Fruit fly (Drosophila melanogaster) whole organism, embryonic: ENCODE measurements around the gene ind.

Experiments used
- Bgb ChIP-seq: fragments of 200-800 bp; sonication (Bioruptor generic); IDR thresholded peaks from 2 replicates; pipeline ENCODE4 v1.3.6; 2022; ENCODE audit warnings: missing biosample characterization, missing genetic modification characterization; ENCODE audit not compliant: partially characterized antibody
- CG10431 ChIP-seq: fragments of 200-800 bp; sonication (Bioruptor generic); optimal IDR thresholded peaks from 3 replicates; lab custom pipeline; 2018; ENCODE audit warnings: missing biosample characterization, mild to moderate bottlenecking, missing genetic modification characterization
- CG11093 ChIP-seq: fragments of 200-800 bp; sonication (Bioruptor generic); IDR thresholded peaks from 3 replicates; pipeline ENCODE4 v1.3.6; 2022; ENCODE audit warnings: missing biosample characterization, missing genetic modification characterization
- CG12391 ChIP-seq: fragments of 200-800 bp; sonication (Bioruptor generic); optimal IDR thresholded peaks from 3 replicates; lab custom pipeline; 2018; ENCODE audit warnings: missing biosample characterization, mild to moderate bottlenecking, missing genetic modification characterization, moderate library complexity
- CG2712 ChIP-seq: fragments of 200-800 bp; optimal IDR thresholded peaks from 3 replicates; lab custom pipeline; 2019; ENCODE audit warnings: missing biosample characterization, mild to moderate bottlenecking, missing genetic modification characterization, moderate library complexity
- CG30020 ChIP-seq: fragments of 200-800 bp; optimal IDR thresholded peaks from 2 replicates; lab custom pipeline; 2019; ENCODE audit warnings: missing biosample characterization, mild to moderate bottlenecking, missing genetic modification characterization, moderate library complexity
- CG30431 ChIP-seq: fragments of 200-800 bp; sonication (Bioruptor generic); optimal IDR thresholded peaks from 2 replicates; lab custom pipeline; 2017; ENCODE audit warnings: missing biosample characterization, missing genetic modification characterization
- CG34224 ChIP-seq: fragments of 200-800 bp; sonication (Bioruptor generic); IDR thresholded peaks from 3 replicates; pipeline ENCODE4 v1.3.6; 2022; ENCODE audit warnings: missing biosample characterization, missing genetic modification characterization; ENCODE audit not compliant: partially characterized antibody
- CG7357 ChIP-seq: fragments of 200-800 bp; sonication (Bioruptor generic); IDR thresholded peaks from 3 replicates; pipeline ENCODE4 v1.3.6; 2022; ENCODE audit warnings: missing biosample characterization, missing genetic modification characterization
- CG7928 ChIP-seq: fragments of 200-800 bp; sonication (Bioruptor generic); optimal IDR thresholded peaks from 2 replicates; lab custom pipeline; 2017; ENCODE audit warnings: missing biosample characterization, mild to moderate bottlenecking, missing genetic modification characterization
- CG8281 ChIP-seq: fragments of 200-800 bp; sonication (Bioruptor generic); optimal IDR thresholded peaks from 2 replicates; lab custom pipeline; 2018; ENCODE audit warnings: missing biosample characterization, mild to moderate bottlenecking, missing genetic modification characterization, moderate library complexity
- Dbx ChIP-seq: fragments of 200-800 bp; sonication (Bioruptor generic); IDR thresholded peaks from 3 replicates; pipeline ENCODE4 v1.3.6; 2022; ENCODE audit warnings: missing biosample characterization, missing genetic modification characterization
- Deaf1 ChIP-seq: fragments of 200-800 bp; optimal IDR thresholded peaks from 3 replicates; lab custom pipeline; 2019; ENCODE audit warnings: missing biosample characterization, mild to moderate bottlenecking, missing genetic modification characterization, moderate library complexity
- Gug ChIP-seq: fragments of 200-800 bp; sonication (Bioruptor generic); IDR thresholded peaks from 4 replicates; pipeline ENCODE4 v1.3.6; 2022; ENCODE audit warnings: missing biosample characterization, missing genetic modification characterization
- H15 ChIP-seq: fragments of 200-800 bp; sonication (Bioruptor generic); IDR thresholded peaks from 3 replicates; pipeline ENCODE4 v1.3.6; 2022; ENCODE audit warnings: missing biosample characterization, missing genetic modification characterization
- HLH3B ChIP-seq: fragments of 200-800 bp; sonication (Bioruptor generic); IDR thresholded peaks from 2 replicates; pipeline ENCODE4 v1.3.6; 2022; ENCODE audit warnings: missing biosample characterization, missing genetic modification characterization
- HmgZ ChIP-seq: fragments of 200-800 bp; sonication (Bioruptor generic); optimal IDR thresholded peaks from 2 replicates; lab custom pipeline; 2018; ENCODE audit warnings: missing biosample characterization, mild to moderate bottlenecking, missing genetic modification characterization
- Hsf ChIP-seq: fragments of 200-800 bp; sonication (Bioruptor generic); optimal IDR thresholded peaks from 3 replicates; lab custom pipeline; 2016; ENCODE audit warnings: missing biosample characterization, missing genetic modification characterization
- Rx ChIP-seq: fragments of 200-800 bp; sonication (Bioruptor generic); IDR thresholded peaks from 2 replicates; pipeline ENCODE4 v1.3.6; 2022; ENCODE audit warnings: missing biosample characterization, missing genetic modification characterization
- Six4 ChIP-seq: fragments of 200-800 bp; sonication (Bioruptor generic); optimal IDR thresholded peaks from 2 replicates; lab custom pipeline; 2016; ENCODE audit warnings: missing biosample characterization, missing genetic modification characterization
- Sox102F ChIP-seq: fragments of 200-800 bp; sonication (Bioruptor generic); optimal IDR thresholded peaks from 2 replicates; lab custom pipeline; 2018; ENCODE audit warnings: missing biosample characterization, mild to moderate bottlenecking, missing genetic modification characterization, moderate library complexity
- Sry-β ChIP-seq: fragments of 200-800 bp; sonication (Bioruptor generic); optimal IDR thresholded peaks from 2 replicates; lab custom pipeline; 2018; ENCODE audit warnings: missing biosample characterization, mild to moderate bottlenecking, missing genetic modification characterization, moderate library complexity
- YL-1 ChIP-seq: fragments of 200-800 bp; sonication (Bioruptor generic); optimal IDR thresholded peaks from 3 replicates; lab custom pipeline; 2017; ENCODE audit warnings: missing biosample characterization, mild to moderate bottlenecking, missing genetic modification characterization
- amos ChIP-seq: fragments of 200-800 bp; sonication (Bioruptor generic); IDR thresholded peaks from 2 replicates; pipeline ENCODE4 v1.3.6; 2022; ENCODE audit warnings: missing biosample characterization, missing genetic modification characterization; ENCODE audit not compliant: partially characterized antibody
- ato ChIP-seq: fragments of 200-800 bp; sonication (Bioruptor generic); IDR thresholded peaks from 2 replicates; pipeline ENCODE4 v1.3.6; 2022; ENCODE audit warnings: missing biosample characterization, missing genetic modification characterization; ENCODE audit not compliant: partially characterized antibody
- bowl ChIP-seq: fragments of 200-800 bp; sonication (Bioruptor generic); IDR thresholded peaks from 2 replicates; pipeline ENCODE4 v1.3.6; 2022; ENCODE audit warnings: missing biosample characterization, missing genetic modification characterization
- bsh ChIP-seq, 2 experiments: fragments of 200-800 bp; sonication (Bioruptor generic); optimal IDR thresholded peaks; 2 replicates each; lab custom pipeline; 2017 to 2018; ENCODE audit warnings: mild to moderate bottlenecking in 2 of 2, missing biosample characterization in 2 of 2, missing genetic modification characterization in 2 of 2, moderate library complexity in 1 of 2
- btn ChIP-seq: fragments of 200-800 bp; sonication (Bioruptor generic); optimal IDR thresholded peaks from 2 replicates; lab custom pipeline; 2016; ENCODE audit warnings: missing biosample characterization, missing genetic modification characterization
- chinmo ChIP-seq: fragments of 200-800 bp; sonication (Bioruptor generic); IDR thresholded peaks from 4 replicates; pipeline ENCODE4 v1.3.6; 2022; ENCODE audit warnings: missing biosample characterization, missing genetic modification characterization; ENCODE audit not compliant: partially characterized antibody
- corto ChIP-seq: fragments of 200-800 bp; sonication (Bioruptor generic); optimal IDR thresholded peaks from 2 replicates; lab custom pipeline; 2016; ENCODE audit warnings: missing biosample characterization, mild to moderate bottlenecking, missing genetic modification characterization, moderate library complexity
- crc ChIP-seq: fragments of 200-800 bp; sonication (Bioruptor generic); optimal IDR thresholded peaks from 2 replicates; lab custom pipeline; 2016; ENCODE audit warnings: missing biosample characterization, missing genetic modification characterization
- insv ChIP-seq, 2 experiments: fragments of 200-800 bp; sonication (Bioruptor generic); optimal IDR thresholded peaks; 3 replicates each; lab custom pipeline; 2016 to 2018; ENCODE audit warnings: missing biosample characterization in 2 of 2, missing genetic modification characterization in 2 of 2
- kah ChIP-seq: fragments of 200-800 bp; sonication (Bioruptor generic); optimal IDR thresholded peaks from 2 replicates; lab custom pipeline; 2018; ENCODE audit warnings: missing biosample characterization, mild to moderate bottlenecking, missing genetic modification characterization
- lola ChIP-seq, 3 experiments: fragments of >200 bp in 2 of 3; fragments of 200-800 bp in 1 of 3; sonication (Bioruptor generic) in 1 of 3; optimal IDR thresholded peaks; 2 replicates each; lab custom pipeline; 2017 to 2019; ENCODE audit warnings: missing biosample characterization in 3 of 3, missing genetic modification characterization in 3 of 3, mild to moderate bottlenecking in 1 of 3, moderate library complexity in 1 of 3
- mam ChIP-seq: fragments of 200-800 bp; sonication (Bioruptor generic); optimal IDR thresholded peaks from 3 replicates; lab custom pipeline; 2016; ENCODE audit warnings: missing biosample characterization, missing genetic modification characterization
- nerfin-1 ChIP-seq: fragments of 200-800 bp; sonication (Bioruptor generic); optimal IDR thresholded peaks from 3 replicates; lab custom pipeline; 2019; ENCODE audit warnings: missing biosample characterization, mild to moderate bottlenecking, missing genetic modification characterization, moderate library complexity
- odd ChIP-seq: fragments of 200-800 bp; sonication (Bioruptor generic); optimal IDR thresholded peaks from 2 replicates; lab custom pipeline; 2017; ENCODE audit warnings: missing biosample characterization, mild to moderate bottlenecking, missing genetic modification characterization
- otp ChIP-seq: fragments of 200-800 bp; sonication (Bioruptor generic); IDR thresholded peaks from 3 replicates; pipeline ENCODE4, ENCODE4 v1.3.6; 2022; ENCODE audit warnings: missing biosample characterization, missing genetic modification characterization
- pb ChIP-seq: fragments of 200-800 bp; sonication (Bioruptor generic); optimal IDR thresholded peaks from 3 replicates; lab custom pipeline; 2016; ENCODE audit warnings: missing biosample characterization, missing genetic modification characterization
- phol ChIP-seq: fragments of 200-800 bp; sonication (Bioruptor generic); optimal IDR thresholded peaks from 3 replicates; lab custom pipeline; 2018; ENCODE audit warnings: missing biosample characterization, mild to moderate bottlenecking, missing genetic modification characterization, moderate library complexity
- slp2 ChIP-seq: fragments of 200-800 bp; sonication (Bioruptor generic); optimal IDR thresholded peaks from 2 replicates; lab custom pipeline; 2016; ENCODE audit warnings: missing biosample characterization, missing genetic modification characterization
- ssp ChIP-seq: fragments of 200-800 bp; sonication (Bioruptor generic); IDR thresholded peaks from 2 replicates; pipeline ENCODE4 v1.3.6; 2022; ENCODE audit warnings: missing biosample characterization, missing genetic modification characterization
- stc ChIP-seq: fragments of 200-800 bp; sonication (Bioruptor generic); IDR thresholded peaks from 2 replicates; pipeline ENCODE4 v1.3.6; 2022; ENCODE audit warnings: missing biosample characterization, missing genetic modification characterization
- stwl ChIP-seq: fragments of 200-800 bp; sonication (Bioruptor generic); optimal IDR thresholded peaks from 3 replicates; lab custom pipeline; 2018; ENCODE audit warnings: missing biosample characterization, mild to moderate bottlenecking, missing genetic modification characterization, moderate library complexity
- tll ChIP-seq, 2 experiments: fragments of 200-800 bp in 1 of 2; fragments of >200 bp in 1 of 2; sonication (Bioruptor generic) in 1 of 2; optimal IDR thresholded peaks; 2 replicates each; lab custom pipeline; 2017 to 2019; ENCODE audit warnings: missing biosample characterization in 2 of 2, missing genetic modification characterization in 2 of 2, mild to moderate bottlenecking in 1 of 2, moderate library complexity in 1 of 2
- tna ChIP-seq: fragments of 200-800 bp; sonication (Bioruptor generic); IDR thresholded peaks from 2 replicates; pipeline ENCODE4 v1.3.6; 2022; ENCODE audit warnings: missing biosample characterization, missing genetic modification characterization; ENCODE audit not compliant: partially characterized antibody
- twi ChIP-seq: fragments of 200-800 bp; optimal IDR thresholded peaks from 2 replicates; lab custom pipeline; 2019; ENCODE audit warnings: missing biosample characterization, mild to moderate bottlenecking, missing genetic modification characterization, moderate library complexity
- unc-4 ChIP-seq: fragments of 200-800 bp; sonication (Bioruptor generic); IDR thresholded peaks from 2 replicates; pipeline ENCODE4 v1.3.6; 2022; ENCODE audit warnings: missing biosample characterization, missing genetic modification characterization; ENCODE audit not compliant: partially characterized antibody
- yki ChIP-seq: fragments of >200 bp; optimal IDR thresholded peaks from 3 replicates; lab custom pipeline; 2018
- zen2 ChIP-seq: fragments of 200-800 bp; sonication (Bioruptor generic); IDR thresholded peaks from 3 replicates; pipeline ENCODE4 v1.3.6; 2022; ENCODE audit warnings: missing biosample characterization, missing genetic modification characterization; ENCODE audit not compliant: partially characterized antibody

Gene ind

DNA sequence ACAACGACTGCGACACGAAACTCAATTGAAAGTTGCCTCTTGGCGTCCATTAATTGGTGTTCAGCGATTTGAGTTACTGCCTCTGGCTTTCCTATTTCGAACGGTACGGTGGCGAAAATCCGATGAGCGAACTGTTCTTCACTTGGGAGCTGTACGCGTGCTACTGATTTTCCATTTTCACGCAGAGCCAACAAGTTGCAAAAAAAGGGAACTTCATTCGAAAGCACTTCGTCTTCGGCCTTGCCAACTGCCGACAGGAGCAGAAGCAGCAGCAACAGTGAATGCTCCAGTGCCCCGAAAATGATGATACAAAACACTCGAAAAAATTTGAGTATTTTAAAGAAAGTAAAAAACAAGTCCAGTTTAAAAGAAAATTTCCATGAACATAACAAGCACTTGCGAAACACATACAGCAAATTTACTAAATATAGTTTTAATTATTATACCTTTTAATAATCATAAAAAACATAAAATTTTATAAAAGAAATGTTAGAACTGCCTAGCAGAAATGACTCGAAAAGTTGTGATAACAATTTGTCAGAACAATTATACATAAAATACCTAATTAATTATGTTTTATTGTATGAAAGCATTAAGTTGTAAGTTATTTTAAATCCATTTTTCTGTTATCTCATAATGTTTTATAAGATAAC lies 9.5 kb downstream of the ind start (continued):
- TF ChIP-seq kah (GFP tag; lab: Kevin White, UChicago) (no peak), Gug (GFP tag; lab: Robert Waterston, UW) (no peak), otp (GFP tag; lab: Robert Waterston, UW) (no peak), slp2 (no peak), Deaf1 (tag; lab: Kevin White, UChicago) (peak; percentile 64), CG11093 (GFP tag; lab: Robert Waterston, UW) (no peak), CG30020 (tag; lab: Kevin White, UChicago) (no peak), btn (no peak), stwl (tag; lab: Kevin White, UChicago) (no peak), chinmo (no peak), CG8281 (tag; lab: Kevin White, UChicago) (no peak), H15 (no peak), HmgZ (tag; lab: Kevin White, UChicago) (no peak), Six4 (GFP tag; lab: Kevin White, UChicago) (peak; percentile 6), Sox102F (GFP tag; lab: Kevin White, UChicago) (peak; percentile 38), corto (GFP tag; lab: Kevin White, UChicago) (no peak), yki (lab: Kevin White, UChicago) (no peak), Hsf (no peak), tna (GFP tag; lab: Robert Waterston, UW) (no peak), Sry-β (GFP tag; lab: Kevin White, UChicago) (no peak), twi (no peak), amos (no peak), insv (GFP tag; optimal IDR thresholded peaks at IDR 0.05; lab: Kevin White, UChicago) (no peak), Dbx (GFP tag; lab: Robert Waterston, UW) (no peak), lola (GFP tag; optimal IDR thresholded peaks at IDR 0.05; lab: Kevin White, UChicago) (no peak), nerfin-1 (no peak), HLH3B (GFP tag; lab: Robert Waterston, UW) (no peak), CG34224 (GFP tag; lab: Robert Waterston, UW) (no peak), mam (GFP tag; lab: Kevin White, UChicago) (no peak), odd (no peak), bowl (GFP tag; lab: Robert Waterston, UW) (no peak), CG12391 (tag; lab: Kevin White, UChicago) (peak; percentile 54), CG10431 (GFP tag; lab: Kevin White, UChicago) (no peak), Bgb (GFP tag; lab: Robert Waterston, UW) (no peak), bsh (GFP tag; optimal IDR thresholded peaks at IDR 0.05; lab: Kevin White, UChicago) (no peak), ssp (no peak), CG7928 (no peak), unc-4 (GFP tag; lab: Robert Waterston, UW) (no peak), tll (GFP tag; optimal IDR thresholded peaks at IDR 0.05; lab: Kevin White, UChicago) (no peak), CG7357 (no peak), pb (GFP tag; lab: Kevin White, UChicago) (no peak), crc (no peak), YL-1 (GFP tag; lab: Kevin White, UChicago) (no peak), CG2712 (tag; lab: Kevin White, UChicago) (peak; percentile 42), ato (GFP tag; lab: Robert Waterston, UW) (no peak), Rx (no peak), CG30431 (GFP tag; lab: Kevin White, UChicago) (no peak), phol (tag; lab: Kevin White, UChicago) (peak; percentile 40), zen2 (no peak), stc (GFP tag; lab: Robert Waterston, UW) (no peak)
